Fruit fly (Drosophila melanogaster) whole organism: ENCODE measurements around the gene CG1213.

Experiments
- CG8478 ChIP-seq: fragments of >200 bp; optimal IDR thresholded peaks from 2 replicates; lab custom pipeline; 2018; ENCODE audit warnings: inconsistent platforms
- usp ChIP-seq: fragments of >200 bp; optimal IDR thresholded peaks from 2 replicates; lab custom pipeline; 2017; ENCODE audit warnings: missing biosample characterization, missing genetic modification characterization, mixed read lengths

DNA sequence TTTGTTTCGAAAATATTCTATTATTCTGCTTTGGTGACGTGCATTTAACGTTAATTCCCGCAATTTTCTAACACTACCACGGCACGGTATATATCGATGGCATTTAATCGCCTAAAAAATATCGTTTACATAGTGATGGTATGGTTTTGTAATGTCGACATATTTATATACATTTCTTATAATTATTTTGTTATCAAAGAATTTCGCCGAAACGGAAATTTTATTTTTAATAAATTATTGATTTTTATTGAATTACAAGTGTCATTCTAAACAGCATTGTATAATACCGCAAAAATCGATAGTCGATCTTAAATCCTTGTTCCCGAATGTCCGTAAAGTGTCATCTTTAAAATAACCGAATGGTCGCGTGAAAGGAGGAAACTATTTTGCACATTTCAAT is 16.5 kb upstream of the CG1213 start, which contains the start of the genes Sec20 and dgrn:
- TF ChIP-seq CG8478 (no peak), usp (GFP tag; lab: Kevin White, UChicago) (no peak)
